Fruit fly (Drosophila melanogaster) whole organism, embryonic: Measurements from ENCODE around the gene CG43060.
A peak's percentile ranks its signal among the peaks of the same experiment; 100 is the strongest.

Source experiments
- Antp ChIP-seq: fragments of 200-800 bp; sonication (Bioruptor generic); optimal IDR thresholded peaks from 3 replicates; lab custom pipeline; 2016; ENCODE audit warnings: missing biosample characterization, missing genetic modification characterization
- Atf6 ChIP-seq: fragments of 200-800 bp; sonication (Bioruptor generic); IDR thresholded peaks from 2 replicates; pipeline ENCODE4 v1.3.6; 2022; ENCODE audit warnings: missing biosample characterization, missing genetic modification characterization
- CG10565 ChIP-seq: fragments of 200-800 bp; sonication (Bioruptor generic); optimal IDR thresholded peaks from 3 replicates; lab custom pipeline; 2016; ENCODE audit warnings: missing biosample characterization, mild to moderate bottlenecking, missing genetic modification characterization
- CG10979 ChIP-seq: fragments of 200-800 bp; sonication (Bioruptor generic); optimal IDR thresholded peaks from 2 replicates; lab custom pipeline; 2018; ENCODE audit warnings: missing biosample characterization, mild to moderate bottlenecking, missing genetic modification characterization, moderate library complexity
- CG12071 ChIP-seq: fragments of 200-800 bp; sonication (Bioruptor generic); optimal IDR thresholded peaks from 3 replicates; lab custom pipeline; 2018; ENCODE audit warnings: missing biosample characterization, mild to moderate bottlenecking, missing genetic modification characterization
- CG12942 ChIP-seq: fragments of 200-800 bp; sonication (Bioruptor generic); optimal IDR thresholded peaks from 3 replicates; lab custom pipeline; 2016; ENCODE audit warnings: missing biosample characterization, missing genetic modification characterization
- CG14667 ChIP-seq: fragments of 200-800 bp; sonication (Bioruptor generic); IDR thresholded peaks from 2 replicates; pipeline ENCODE4 v1.3.6; 2022; ENCODE audit warnings: missing biosample characterization, missing genetic modification characterization
- CG14965 ChIP-seq: fragments of 200-800 bp; sonication (Bioruptor generic); optimal IDR thresholded peaks from 2 replicates; lab custom pipeline; 2016; ENCODE audit warnings: missing biosample characterization, missing genetic modification characterization, borderline replicate concordance
- CG1832 ChIP-seq: fragments of 200-800 bp; sonication (Bioruptor generic); optimal IDR thresholded peaks from 2 replicates; lab custom pipeline; 2017; ENCODE audit warnings: missing biosample characterization, mild to moderate bottlenecking, missing genetic modification characterization, inconsistent platforms
- CG3995 ChIP-seq: fragments of 200-800 bp; sonication (Bioruptor generic); optimal IDR thresholded peaks from 3 replicates; lab custom pipeline; 2016; ENCODE audit warnings: missing biosample characterization, missing genetic modification characterization
- CG4730 ChIP-seq: fragments of 200-800 bp; sonication (Bioruptor generic); IDR thresholded peaks from 2 replicates; pipeline ENCODE4 v1.3.6; 2022; ENCODE audit warnings: missing biosample characterization, missing genetic modification characterization
- CG7556 ChIP-seq: fragments of 200-800 bp; sonication (Bioruptor generic); optimal IDR thresholded peaks from 2 replicates; lab custom pipeline; 2017; ENCODE audit warnings: missing biosample characterization, mild to moderate bottlenecking, missing genetic modification characterization
- CG7745 ChIP-seq: fragments of 200-800 bp; sonication (Bioruptor generic); optimal IDR thresholded peaks from 2 replicates; lab custom pipeline; 2018; ENCODE audit warnings: missing biosample characterization, mild to moderate bottlenecking, missing genetic modification characterization, moderate library complexity
- CG8281 ChIP-seq: fragments of 200-800 bp; sonication (Bioruptor generic); optimal IDR thresholded peaks from 2 replicates; lab custom pipeline; 2018; ENCODE audit warnings: missing biosample characterization, mild to moderate bottlenecking, missing genetic modification characterization, moderate library complexity
- CG8359 ChIP-seq: fragments of 200-800 bp; sonication (Bioruptor generic); optimal IDR thresholded peaks from 2 replicates; lab custom pipeline; 2017; ENCODE audit warnings: missing biosample characterization, mild to moderate bottlenecking, missing genetic modification characterization, borderline replicate concordance
- CG9215 ChIP-seq: fragments of 200-800 bp; sonication (Bioruptor generic); IDR thresholded peaks from 2 replicates; pipeline ENCODE4 v1.3.6; 2022; ENCODE audit warnings: missing biosample characterization, missing genetic modification characterization
- CoRest ChIP-seq: fragments of 200-800 bp; sonication (Bioruptor generic); optimal IDR thresholded peaks from 3 replicates; lab custom pipeline; 2018; ENCODE audit warnings: missing biosample characterization, mild to moderate bottlenecking, missing genetic modification characterization, moderate library complexity
- Dad ChIP-seq: fragments of 200-800 bp; sonication (Bioruptor generic); optimal IDR thresholded peaks from 3 replicates; lab custom pipeline; 2016; ENCODE audit warnings: missing biosample characterization, missing genetic modification characterization
- Dek ChIP-seq: fragments of 200-800 bp; sonication (Bioruptor generic); optimal IDR thresholded peaks from 3 replicates; lab custom pipeline; 2019; ENCODE audit warnings: missing biosample characterization, mild to moderate bottlenecking, missing genetic modification characterization, moderate library complexity
- Dip3 ChIP-seq: fragments of 200-800 bp; sonication (Bioruptor generic); optimal IDR thresholded peaks from 3 replicates; lab custom pipeline; 2016; ENCODE audit warnings: missing biosample characterization, missing genetic modification characterization
- Dp ChIP-seq: fragments of 200-800 bp; sonication (Bioruptor generic); optimal IDR thresholded peaks from 2 replicates; lab custom pipeline; 2018; ENCODE audit warnings: missing biosample characterization, mild to moderate bottlenecking, missing genetic modification characterization, moderate library complexity
- Jarid2 ChIP-seq: fragments of 200-800 bp; sonication (Bioruptor generic); optimal IDR thresholded peaks from 3 replicates; lab custom pipeline; 2017; ENCODE audit warnings: mild to moderate bottlenecking, missing biosample characterization, missing genetic modification reagents, missing genetic modification characterization
- MESR4 ChIP-seq: fragments of 200-800 bp; sonication (Bioruptor generic); optimal IDR thresholded peaks from 2 replicates; lab custom pipeline; 2018; ENCODE audit warnings: missing biosample characterization, mild to moderate bottlenecking, missing genetic modification characterization, moderate library complexity
- Nf-YA ChIP-seq: fragments of 200-800 bp; sonication (Bioruptor generic); IDR thresholded peaks from 2 replicates; pipeline ENCODE4 v1.3.6; 2022; ENCODE audit warnings: missing biosample characterization, missing genetic modification characterization
- Stat92E ChIP-seq, 3 experiments: fragments of >200 bp in 2 of 3; fragments of 200-800 bp in 1 of 3; sonication (Bioruptor generic) in 1 of 3; optimal IDR thresholded peaks; 2 replicates each; lab custom pipeline; 2017 to 2019; ENCODE audit warnings: missing biosample characterization in 3 of 3, missing genetic modification characterization in 3 of 3, mild to moderate bottlenecking in 1 of 3, moderate library complexity in 1 of 3
- Taf1 ChIP-seq: fragments of 200-800 bp; sonication (Bioruptor generic); IDR thresholded peaks from 2 replicates; pipeline ENCODE4 v1.3.6; 2022; ENCODE audit warnings: missing biosample characterization, missing genetic modification characterization
- Xbp1 ChIP-seq: fragments of 200-800 bp; sonication (Bioruptor generic); optimal IDR thresholded peaks from 3 replicates; lab custom pipeline; 2016; ENCODE audit warnings: missing biosample characterization, mild to moderate bottlenecking, missing genetic modification characterization
- amos ChIP-seq: fragments of 200-800 bp; sonication (Bioruptor generic); IDR thresholded peaks from 2 replicates; pipeline ENCODE4 v1.3.6; 2022; ENCODE audit warnings: missing biosample characterization, missing genetic modification characterization; ENCODE audit not compliant: partially characterized antibody
- bigmax ChIP-seq: fragments of 200-800 bp; sonication (Bioruptor generic); optimal IDR thresholded peaks from 2 replicates; lab custom pipeline; 2018; ENCODE audit warnings: missing biosample characterization, mild to moderate bottlenecking, missing genetic modification characterization
- bsh ChIP-seq, 2 experiments: fragments of 200-800 bp; sonication (Bioruptor generic); optimal IDR thresholded peaks; 2 replicates each; lab custom pipeline; 2017 to 2018; ENCODE audit warnings: mild to moderate bottlenecking in 2 of 2, missing biosample characterization in 2 of 2, missing genetic modification characterization in 2 of 2, moderate library complexity in 1 of 2
- crol ChIP-seq: fragments of 200-800 bp; sonication (Bioruptor generic); IDR thresholded peaks from 2 replicates; pipeline ENCODE4 v1.3.6; 2022; ENCODE audit warnings: missing biosample characterization, missing genetic modification characterization
- cwo ChIP-seq: fragments of 200-800 bp; sonication (Bioruptor generic); optimal IDR thresholded peaks from 3 replicates; lab custom pipeline; 2017; ENCODE audit warnings: missing biosample characterization, missing genetic modification characterization, mild to moderate bottlenecking, moderate library complexity, missing genetic modification reagents
- danr ChIP-seq: fragments of 200-800 bp; sonication (Bioruptor generic); IDR thresholded peaks from 2 replicates; pipeline ENCODE4 v1.3.6; 2022; ENCODE audit warnings: missing biosample characterization, missing genetic modification characterization
- ems ChIP-seq: fragments of 200-800 bp; sonication (Bioruptor generic); optimal IDR thresholded peaks from 3 replicates; lab custom pipeline; 2016; ENCODE audit warnings: missing biosample characterization, missing genetic modification characterization
- fru ChIP-seq: fragments of >200 bp; optimal IDR thresholded peaks from 2 replicates; lab custom pipeline; 2017
- insv ChIP-seq, 2 experiments: fragments of 200-800 bp; sonication (Bioruptor generic); optimal IDR thresholded peaks; 3 replicates each; lab custom pipeline; 2016 to 2018; ENCODE audit warnings: missing biosample characterization in 2 of 2, missing genetic modification characterization in 2 of 2
- knrl ChIP-seq: fragments of 200-800 bp; sonication (Bioruptor generic); IDR thresholded peaks from 3 replicates; pipeline ENCODE4 v1.3.6; 2022; ENCODE audit warnings: missing biosample characterization, missing genetic modification characterization; ENCODE audit not compliant: partially characterized antibody
- nmo ChIP-seq: fragments of 200-800 bp; sonication (Bioruptor generic); optimal IDR thresholded peaks from 2 replicates; lab custom pipeline; 2018; ENCODE audit warnings: missing biosample characterization, mild to moderate bottlenecking, missing genetic modification characterization, moderate library complexity
- nom ChIP-seq: fragments of 200-800 bp; sonication (Bioruptor generic); optimal IDR thresholded peaks from 2 replicates; lab custom pipeline; 2017; ENCODE audit warnings: missing biosample characterization, missing genetic modification characterization, mild to moderate bottlenecking, moderate library complexity, missing genetic modification reagents
- pb ChIP-seq: fragments of 200-800 bp; sonication (Bioruptor generic); optimal IDR thresholded peaks from 3 replicates; lab custom pipeline; 2016; ENCODE audit warnings: missing biosample characterization, missing genetic modification characterization
- peb ChIP-seq: fragments of 200-800 bp; sonication (Bioruptor generic); IDR thresholded peaks from 2 replicates; pipeline ENCODE4 v1.3.6; 2022; ENCODE audit warnings: missing biosample characterization, missing genetic modification characterization
- pho ChIP-seq: fragments of 200-800 bp; sonication (Bioruptor generic); optimal IDR thresholded peaks from 2 replicates; lab custom pipeline; 2016; ENCODE audit warnings: missing biosample characterization, missing genetic modification characterization
- pita ChIP-seq: fragments of 200-800 bp; sonication (Bioruptor generic); optimal IDR thresholded peaks from 2 replicates; lab custom pipeline; 2017; ENCODE audit warnings: missing biosample characterization, mild to moderate bottlenecking, missing genetic modification characterization
- run ChIP-seq: fragments of 200-800 bp; sonication (Bioruptor generic); optimal IDR thresholded peaks from 3 replicates; lab custom pipeline; 2018; ENCODE audit warnings: missing biosample characterization, mild to moderate bottlenecking, missing genetic modification characterization
- sc ChIP-seq, 3 experiments: fragments of >200 bp in 2 of 3; fragments of 200-800 bp in 1 of 3; sonication (Bioruptor generic) in 1 of 3; optimal IDR thresholded peaks; 2 replicates in 2 of 3; 3 replicates in 1 of 3; lab custom pipeline; 2017; ENCODE audit warnings: mild to moderate bottlenecking in 1 of 3, missing biosample characterization in 1 of 3, missing genetic modification characterization in 1 of 3, missing genetic modification reagents in 1 of 3
- sim ChIP-seq: fragments of 200-800 bp; sonication (Bioruptor generic); IDR thresholded peaks from 2 replicates; pipeline ENCODE4 v1.3.6; 2022; ENCODE audit warnings: missing biosample characterization, missing genetic modification characterization
- ttk ChIP-seq: fragments of 200-800 bp; sonication (Bioruptor generic); IDR thresholded peaks from 2 replicates; pipeline ENCODE4 v2.1.2; 2022; ENCODE audit warnings: missing biosample characterization, missing genetic modification characterization
- tx ChIP-seq: fragments of 200-800 bp; sonication (Bioruptor generic); optimal IDR thresholded peaks from 2 replicates; lab custom pipeline; 2016; ENCODE audit warnings: missing biosample characterization, missing genetic modification characterization
- unpg ChIP-seq: fragments of 200-800 bp; sonication (Bioruptor generic); optimal IDR thresholded peaks from 3 replicates; lab custom pipeline; 2018; ENCODE audit warnings: missing biosample characterization, mild to moderate bottlenecking, missing genetic modification characterization, moderate library complexity
- vnd ChIP-seq: fragments of 200-800 bp; sonication (Bioruptor generic); IDR thresholded peaks from 3 replicates; pipeline ENCODE4 v1.3.6; 2022; ENCODE audit warnings: missing biosample characterization, missing genetic modification characterization; ENCODE audit not compliant: partially characterized antibody
- yki ChIP-seq: fragments of >200 bp; optimal IDR thresholded peaks from 3 replicates; lab custom pipeline; 2018

The CG43060 gene

DNA sequence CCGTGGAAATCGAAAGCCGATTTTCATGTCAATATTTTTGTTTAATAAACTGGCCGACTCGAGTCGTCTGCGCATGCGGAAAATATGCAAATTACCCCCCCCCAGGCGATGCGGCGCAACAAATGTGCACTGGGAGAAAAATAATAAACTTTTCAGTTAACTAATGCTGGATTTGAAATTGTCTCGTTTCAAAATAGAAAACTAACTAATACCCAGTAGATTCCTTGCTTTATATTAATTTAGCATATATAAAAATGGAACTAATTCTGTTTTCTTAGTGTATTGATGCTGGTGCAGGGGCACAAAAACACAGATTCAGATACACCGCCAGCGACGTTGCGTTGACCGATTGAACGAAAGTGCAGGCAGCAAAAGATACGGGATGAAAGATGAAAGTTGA lies 3.1 kb upstream of the CG43060 start (continued):
- TF ChIP-seq vnd (GFP tag; lab: Robert Waterston, UW) (no peak), unpg (GFP tag; lab: Kevin White, UChicago) (peak; percentile 9), amos (GFP tag; lab: Robert Waterston, UW) (no peak), peb (GFP tag; lab: Robert Waterston, UW) (no peak), Dip3 (no peak), yki (lab: Kevin White, UChicago) (no peak), ems (no peak), CG8359 (GFP tag; lab: Kevin White, UChicago) (no peak), Jarid2 (no peak), nmo (GFP tag; lab: Kevin White, UChicago) (peak; percentile 4), ttk (GFP tag; lab: Robert Waterston, UW) (0 out of 2 replicates have a peak, but pooled peaks have one; percentile 30), pita (GFP tag; lab: Kevin White, UChicago) (no peak), Dek (tag; lab: Kevin White, UChicago) (no peak), CG14667 (GFP tag; lab: Robert Waterston, UW) (no peak), Antp (GFP tag; lab: Kevin White, UChicago) (no peak), Dp (GFP tag; lab: Kevin White, UChicago) (no peak), CG10979 (peak; percentile 60), nom (GFP tag; lab: Kevin White, UChicago) (no peak), bigmax (no peak), tx (GFP tag; lab: Kevin White, UChicago) (no peak), MESR4 (GFP tag; lab: Kevin White, UChicago) (no peak), Atf6 (GFP tag; lab: Robert Waterston, UW) (no peak), sc (optimal IDR thresholded peaks at IDR 0.05; lab: Kevin White, UChicago) (no peak), sc (GFP tag; optimal IDR thresholded peaks at IDR 0.05; lab: Kevin White, UChicago) (no peak), CG14965 (GFP tag; lab: Kevin White, UChicago) (no peak), CG3995 (no peak), crol (GFP tag; lab: Robert Waterston, UW) (no peak), CG12942 (GFP tag; lab: Kevin White, UChicago) (no peak), CG1832 (no peak), CG12071 (no peak), Xbp1 (GFP tag; lab: Kevin White, UChicago) (no peak), Nf-YA (GFP tag; lab: Robert Waterston, UW) (no peak), insv (GFP tag; optimal IDR thresholded peaks at IDR 0.05; lab: Kevin White, UChicago) (no peak), run (tag; lab: Kevin White, UChicago) (no peak), Stat92E (GFP tag; optimal IDR thresholded peaks at IDR 0.05; lab: Kevin White, UChicago) (no peak), CG7556 (GFP tag; lab: Kevin White, UChicago) (no peak), bsh (GFP tag; optimal IDR thresholded peaks at IDR 0.05; lab: Kevin White, UChicago) (peak in 1 of 2 experiments; percentile 51), pb (GFP tag; lab: Kevin White, UChicago) (no peak), CG4730 (GFP tag; lab: Robert Waterston, UW) (no peak), knrl (GFP tag; lab: Robert Waterston, UW) (no peak), CoRest (tag; lab: Kevin White, UChicago) (no peak), pho (no peak), cwo (GFP tag; lab: Kevin White, UChicago) (no peak), fru (lab: Kevin White, UChicago) (no peak), Taf1 (GFP tag; lab: Robert Waterston, UW) (no peak), danr (GFP tag; lab: Robert Waterston, UW) (no peak), sim (GFP tag; lab: Robert Waterston, UW) (0 out of 2 replicates have a peak, but pooled peaks have one; percentile 48), CG7745 (tag; lab: Kevin White, UChicago) (no peak), CG9215 (no peak), CG8281 (tag; lab: Kevin White, UChicago) (no peak), CG10565 (no peak), Dad (no peak)
